Fruit fly (Drosophila melanogaster) whole organism, embryonic: ENCODE results near the gene CG4452.
A peak's percentile ranks its signal among the peaks of the same experiment; 100 is the strongest.

ENCODE experiments used
- Antp ChIP-seq: fragments of 200-800 bp; sonication (Bioruptor generic); optimal IDR thresholded peaks from 3 replicates; lab custom pipeline; 2016; ENCODE audit warnings: missing biosample characterization, missing genetic modification characterization
- Asciz ChIP-seq: fragments of 200-800 bp; sonication (Bioruptor generic); optimal IDR thresholded peaks from 2 replicates; lab custom pipeline; 2017; ENCODE audit warnings: missing biosample characterization, mild to moderate bottlenecking, missing genetic modification characterization, missing genetic modification reagents
- Atf-2 ChIP-seq: fragments of 200-800 bp; sonication (Bioruptor generic); optimal IDR thresholded peaks from 2 replicates; lab custom pipeline; 2016; ENCODE audit warnings: missing biosample characterization, missing genetic modification characterization
- Atf6 ChIP-seq: fragments of 200-800 bp; sonication (Bioruptor generic); IDR thresholded peaks from 2 replicates; pipeline ENCODE4 v1.3.6; 2022; ENCODE audit warnings: missing biosample characterization, missing genetic modification characterization
- CG11085 ChIP-seq: fragments of 200-800 bp; sonication (Bioruptor generic); IDR thresholded peaks from 2 replicates; pipeline ENCODE4 v1.3.6; 2022; ENCODE audit warnings: missing biosample characterization, missing genetic modification characterization
- CG11247 ChIP-seq: fragments of 200-800 bp; sonication (Bioruptor generic); IDR thresholded peaks from 2 replicates; pipeline ENCODE4 v1.3.6; 2022; ENCODE audit warnings: missing biosample characterization, missing genetic modification characterization
- CG1233 ChIP-seq: fragments of 200-800 bp; sonication (Bioruptor generic); optimal IDR thresholded peaks from 4 replicates; lab custom pipeline; 2018; ENCODE audit warnings: missing biosample characterization, mild to moderate bottlenecking, missing genetic modification characterization
- CG12744 ChIP-seq: fragments of 200-800 bp; sonication (Bioruptor generic); optimal IDR thresholded peaks from 2 replicates; lab custom pipeline; 2016; ENCODE audit warnings: missing biosample characterization, missing genetic modification characterization
- CG12769 ChIP-seq: fragments of 200-800 bp; sonication (Bioruptor generic); optimal IDR thresholded peaks from 2 replicates; lab custom pipeline; 2019; ENCODE audit warnings: missing biosample characterization, mild to moderate bottlenecking, missing genetic modification characterization, moderate library complexity
- CG14667 ChIP-seq: fragments of 200-800 bp; sonication (Bioruptor generic); IDR thresholded peaks from 2 replicates; pipeline ENCODE4 v1.3.6; 2022; ENCODE audit warnings: missing biosample characterization, missing genetic modification characterization
- CG15269 ChIP-seq: fragments of 200-800 bp; sonication (Bioruptor generic); optimal IDR thresholded peaks from 2 replicates; lab custom pipeline; 2018; ENCODE audit warnings: missing biosample characterization, mild to moderate bottlenecking, missing genetic modification characterization, moderate library complexity
- CG15514 ChIP-seq: fragments of 200-800 bp; sonication (Bioruptor generic); optimal IDR thresholded peaks from 3 replicates; lab custom pipeline; 2017; ENCODE audit warnings: missing biosample characterization, missing genetic modification characterization, mild to moderate bottlenecking, moderate library complexity, missing genetic modification reagents
- CG17359 ChIP-seq: fragments of 200-800 bp; sonication (Bioruptor generic); optimal IDR thresholded peaks from 3 replicates; lab custom pipeline; 2018; ENCODE audit warnings: missing biosample characterization, mild to moderate bottlenecking, missing genetic modification characterization, moderate library complexity
- CG2875 ChIP-seq: fragments of 200-800 bp; sonication (Bioruptor generic); optimal IDR thresholded peaks from 2 replicates; lab custom pipeline; 2017; ENCODE audit warnings: missing biosample characterization, mild to moderate bottlenecking, missing genetic modification characterization, missing genetic modification reagents
- CG42726 ChIP-seq: fragments of 200-800 bp; sonication (Bioruptor generic); IDR thresholded peaks from 2 replicates; pipeline ENCODE4 v1.3.6; 2022; ENCODE audit warnings: missing biosample characterization, missing genetic modification characterization; ENCODE audit not compliant: partially characterized antibody
- CG6272 ChIP-seq: fragments of 200-800 bp; sonication (Bioruptor generic); IDR thresholded peaks from 2 replicates; pipeline ENCODE4 v1.3.6; 2022; ENCODE audit warnings: missing biosample characterization, missing genetic modification characterization
- CG8478 ChIP-seq: fragments of >200 bp; optimal IDR thresholded peaks from 2 replicates; lab custom pipeline; 2018
- Deaf1 ChIP-seq: fragments of 200-800 bp; optimal IDR thresholded peaks from 3 replicates; lab custom pipeline; 2019; ENCODE audit warnings: missing biosample characterization, mild to moderate bottlenecking, missing genetic modification characterization, moderate library complexity
- Dip3 ChIP-seq: fragments of 200-800 bp; sonication (Bioruptor generic); optimal IDR thresholded peaks from 3 replicates; lab custom pipeline; 2016; ENCODE audit warnings: missing biosample characterization, missing genetic modification characterization
- Dll ChIP-seq: fragments of 200-800 bp; sonication (Bioruptor generic); IDR thresholded peaks from 4 replicates; pipeline ENCODE4 v1.3.6; 2022; ENCODE audit warnings: missing biosample characterization, missing genetic modification characterization; ENCODE audit not compliant: partially characterized antibody
- Doc2 ChIP-seq: fragments of 200-800 bp; sonication (Bioruptor generic); IDR thresholded peaks from 2 replicates; pipeline ENCODE4 v1.3.6; 2022; ENCODE audit warnings: missing biosample characterization, missing genetic modification characterization
- Doc3 ChIP-seq: fragments of 200-800 bp; sonication (Bioruptor generic); IDR thresholded peaks from 3 replicates; pipeline ENCODE4 v1.3.6; 2022; ENCODE audit warnings: missing biosample characterization, missing genetic modification characterization; ENCODE audit not compliant: partially characterized antibody
- Ets97D ChIP-seq: fragments of 200-800 bp; sonication (Bioruptor generic); optimal IDR thresholded peaks from 3 replicates; lab custom pipeline; 2016; ENCODE audit warnings: missing biosample characterization, missing genetic modification characterization
- HLH54F ChIP-seq: fragments of 200-800 bp; sonication (Bioruptor generic); optimal IDR thresholded peaks from 3 replicates; lab custom pipeline; 2016; ENCODE audit warnings: missing biosample characterization, missing genetic modification characterization
- Hr51 ChIP-seq, 2 experiments: fragments of 200-800 bp; sonication (Bioruptor generic); optimal IDR thresholded peaks; 2 replicates in 1 of 2; 3 replicates in 1 of 2; lab custom pipeline; 2016 to 2018; ENCODE audit warnings: missing biosample characterization in 2 of 2, missing genetic modification characterization in 2 of 2, mild to moderate bottlenecking in 1 of 2, moderate library complexity in 1 of 2
- Lpt ChIP-seq: fragments of >200 bp; optimal IDR thresholded peaks from 2 replicates; lab custom pipeline; 2018; ENCODE audit warnings: missing biosample characterization, missing genetic modification characterization
- Mrtf ChIP-seq: fragments of 200-800 bp; sonication (Bioruptor generic); IDR thresholded peaks from 3 replicates; pipeline ENCODE4 v1.3.6; 2022; ENCODE audit warnings: missing biosample characterization, missing genetic modification characterization
- Oaz ChIP-seq: fragments of 200-800 bp; sonication (Bioruptor generic); IDR thresholded peaks from 2 replicates; pipeline ENCODE4 v1.3.6; 2022; ENCODE audit warnings: missing biosample characterization, missing genetic modification characterization
- Scr ChIP-seq: fragments of 200-800 bp; sonication (Bioruptor generic); IDR thresholded peaks from 2 replicates; pipeline ENCODE4 v1.3.6; 2022; ENCODE audit warnings: missing biosample characterization, missing genetic modification characterization; ENCODE audit not compliant: partially characterized antibody
- Side ChIP-seq: fragments of 200-800 bp; sonication (Bioruptor generic); optimal IDR thresholded peaks from 2 replicates; lab custom pipeline; 2016; ENCODE audit warnings: missing biosample characterization, missing genetic modification characterization
- Trl ChIP-seq, 3 experiments: fragments of >200 bp in 2 of 3; fragments of 200-800 bp in 1 of 3; sonication (Bioruptor generic) in 1 of 3; optimal IDR thresholded peaks; 2 replicates in 1 of 3; 3 replicates in 2 of 3; lab custom pipeline; 2016 to 2017; ENCODE audit warnings: missing biosample characterization in 1 of 3, missing genetic modification characterization in 1 of 3
- ash1 ChIP-seq: fragments of 200-800 bp; sonication (Bioruptor generic); optimal IDR thresholded peaks from 2 replicates; lab custom pipeline; 2018; ENCODE audit warnings: missing biosample characterization, mild to moderate bottlenecking, missing genetic modification characterization
- grn ChIP-seq: fragments of 200-800 bp; sonication (Bioruptor generic); optimal IDR thresholded peaks from 3 replicates; lab custom pipeline; 2017; ENCODE audit warnings: missing biosample characterization, missing genetic modification characterization
- gro ChIP-seq: fragments of 200-800 bp; sonication (Bioruptor generic); optimal IDR thresholded peaks from 2 replicates; lab custom pipeline; 2016; ENCODE audit warnings: missing biosample characterization, missing genetic modification characterization
- gt ChIP-seq: fragments of 200-800 bp; sonication (Bioruptor generic); IDR thresholded peaks from 2 replicates; pipeline ENCODE4 v1.3.6; 2022; ENCODE audit warnings: missing biosample characterization, missing genetic modification characterization
- ham ChIP-seq: fragments of 200-800 bp; sonication (Bioruptor generic); IDR thresholded peaks from 2 replicates; pipeline ENCODE4 v1.3.6; 2022; ENCODE audit warnings: missing biosample characterization, missing genetic modification characterization
- jing ChIP-seq: fragments of 200-800 bp; sonication (Bioruptor generic); optimal IDR thresholded peaks from 2 replicates; lab custom pipeline; 2018; ENCODE audit warnings: missing biosample characterization, mild to moderate bottlenecking, missing genetic modification characterization
- lmd ChIP-seq: fragments of 200-800 bp; sonication (Bioruptor generic); IDR thresholded peaks from 2 replicates; pipeline ENCODE4 v1.3.6; 2022; ENCODE audit warnings: missing biosample characterization, missing genetic modification characterization
- mld ChIP-seq: fragments of 200-800 bp; sonication (Bioruptor generic); IDR thresholded peaks from 3 replicates; pipeline ENCODE4 v1.3.6; 2022; ENCODE audit warnings: missing biosample characterization, missing genetic modification characterization; ENCODE audit not compliant: partially characterized antibody
- rib ChIP-seq: fragments of 200-800 bp; sonication (Bioruptor generic); IDR thresholded peaks from 2 replicates; pipeline ENCODE4 v1.3.6; 2022; ENCODE audit warnings: missing biosample characterization, missing genetic modification characterization
- schlank ChIP-seq: fragments of 200-800 bp; sonication (Bioruptor generic); optimal IDR thresholded peaks from 2 replicates; lab custom pipeline; 2018; ENCODE audit warnings: missing biosample characterization, mild to moderate bottlenecking, missing genetic modification characterization
- sisA ChIP-seq: fragments of 200-800 bp; sonication (Bioruptor generic); IDR thresholded peaks from 2 replicates; pipeline ENCODE4 v1.3.6; 2022; ENCODE audit warnings: missing biosample characterization, missing genetic modification characterization
- sna ChIP-seq: fragments of 200-800 bp; sonication (Bioruptor generic); IDR thresholded peaks from 2 replicates; pipeline ENCODE4 v1.3.6; 2022; ENCODE audit warnings: missing biosample characterization, missing genetic modification characterization; ENCODE audit not compliant: partially characterized antibody
- so ChIP-seq: fragments of 200-800 bp; sonication (Bioruptor generic); IDR thresholded peaks from 3 replicates; pipeline ENCODE4 v1.3.6; 2022; ENCODE audit warnings: missing biosample characterization, missing genetic modification characterization
- tll ChIP-seq, 2 experiments: fragments of 200-800 bp in 1 of 2; fragments of >200 bp in 1 of 2; sonication (Bioruptor generic) in 1 of 2; optimal IDR thresholded peaks; 2 replicates each; lab custom pipeline; 2017 to 2019; ENCODE audit warnings: missing biosample characterization in 2 of 2, missing genetic modification characterization in 2 of 2, mild to moderate bottlenecking in 1 of 2, moderate library complexity in 1 of 2
- ttk ChIP-seq: fragments of 200-800 bp; sonication (Bioruptor generic); IDR thresholded peaks from 2 replicates; pipeline ENCODE4 v2.1.2; 2022; ENCODE audit warnings: missing biosample characterization, missing genetic modification characterization
- usp ChIP-seq: fragments of >200 bp; optimal IDR thresholded peaks from 2 replicates; lab custom pipeline; 2017; ENCODE audit warnings: missing biosample characterization, missing genetic modification characterization
- wek ChIP-seq: fragments of 200-800 bp; sonication (Bioruptor generic); optimal IDR thresholded peaks from 3 replicates; lab custom pipeline; 2018; ENCODE audit warnings: missing biosample characterization, mild to moderate bottlenecking, missing genetic modification characterization, moderate library complexity
- zf30C ChIP-seq: fragments of 200-800 bp; sonication (Bioruptor generic); optimal IDR thresholded peaks from 3 replicates; lab custom pipeline; 2018; ENCODE audit warnings: missing biosample characterization, mild to moderate bottlenecking, missing genetic modification characterization

Gene CG4452

dm6 chr3L:9410754-9411423 lies 43.7 kb downstream of the CG4452 start, which contains the start of the genes CG4022 and Cpsf5 (continued):
- peak; percentile 46 to 83 for TF ChIP-seq Hr51 (GFP tag; optimal IDR thresholded peaks at IDR 0.05; lab: Kevin White, UChicago)
- peak; percentile 63 for TF ChIP-seq Ets97D (GFP tag; lab: Kevin White, UChicago)
- peak; percentile 75 for TF ChIP-seq HLH54F (GFP tag; lab: Kevin White, UChicago)
- TF ChIP-seq zf30C, result no peak
- peak; percentile 34 for TF ChIP-seq Side
- TF ChIP-seq Antp, result peak; percentile 48
- peak; percentile 12 for TF ChIP-seq jing (GFP tag; lab: Kevin White, UChicago)
- peak; percentile 23 for TF ChIP-seq gro (GFP tag; lab: Kevin White, UChicago)
- no peak for TF ChIP-seq sna
- peak; percentile 85 for TF ChIP-seq Atf6 (GFP tag; lab: Robert Waterston, UW)
- TF ChIP-seq CG8478, result no peak
- no peak for TF ChIP-seq CG42726 (GFP tag; lab: Robert Waterston, UW)
- peak; percentile 77 for TF ChIP-seq ttk
- TF ChIP-seq CG11247, result peak; percentile 70
- TF ChIP-seq CG15514 (GFP tag; lab: Kevin White, UChicago), result peak; percentile 100
- TF ChIP-seq ham (GFP tag; lab: Robert Waterston, UW), result peak; percentile 52; the same call in 1 of the 2 replicates
- TF ChIP-seq Trl (optimal IDR thresholded peaks at IDR 0.05; lab: Kevin White, UChicago), result no peak
- peak; percentile 57 for TF ChIP-seq Trl (GFP tag; optimal IDR thresholded peaks at IDR 0.05; lab: Kevin White, UChicago)
- TF ChIP-seq CG6272, result peak; percentile 66
- TF ChIP-seq so (GFP tag; lab: Robert Waterston, UW), result peak; percentile 85; the same call in 2 of the 3 replicates
- no peak for TF ChIP-seq Lpt (GFP tag; lab: Kevin White, UChicago)
- peak; percentile 81 for TF ChIP-seq lmd
- TF ChIP-seq Dip3 (GFP tag; lab: Kevin White, UChicago), result peak; percentile 53
- TF ChIP-seq CG11085 (GFP tag; lab: Robert Waterston, UW), result peak; percentile 56; the same call in 1 of the 2 replicates
- no peak for TF ChIP-seq mld
- peak; percentile 63 for TF ChIP-seq schlank (tag; lab: Kevin White, UChicago)
- TF ChIP-seq wek (GFP tag; lab: Kevin White, UChicago), result no peak
- peak; percentile 68 for TF ChIP-seq CG14667 (GFP tag; lab: Robert Waterston, UW)
- TF ChIP-seq Doc3 (GFP tag; lab: Robert Waterston, UW), result no peak
- TF ChIP-seq Scr (GFP tag; lab: Robert Waterston, UW), result peak; percentile 41; the same call in 1 of the 2 replicates
- peak; percentile 35 for TF ChIP-seq grn (GFP tag; lab: Kevin White, UChicago)
- TF ChIP-seq CG17359, result peak; percentile 74
- peak; percentile 60 for TF ChIP-seq Deaf1 (tag; lab: Kevin White, UChicago)
- no peak for TF ChIP-seq Atf-2
- no peak for TF ChIP-seq Doc2 (GFP tag; lab: Robert Waterston, UW)
- TF ChIP-seq Oaz (GFP tag; lab: Robert Waterston, UW), result peak; percentile 80
- TF ChIP-seq CG2875 (GFP tag; lab: Kevin White, UChicago), result peak; percentile 47
- TF ChIP-seq gt, result peak; percentile 40; the same call in 1 of the 2 replicates
- no peak for TF ChIP-seq tll (GFP tag; optimal IDR thresholded peaks at IDR 0.05; lab: Kevin White, UChicago)
- peak; percentile 62 for TF ChIP-seq CG12744 (GFP tag; lab: Kevin White, UChicago)
- peak; percentile 40; the same call in 1 of the 3 replicates for TF ChIP-seq Mrtf (GFP tag; lab: Robert Waterston, UW)
- no peak for TF ChIP-seq ash1 (GFP tag; lab: Kevin White, UChicago)
- peak; percentile 50 for TF ChIP-seq Dll (GFP tag; lab: Robert Waterston, UW)
- TF ChIP-seq usp (GFP tag; lab: Kevin White, UChicago), result no peak
- TF ChIP-seq CG1233 (GFP tag; lab: Kevin White, UChicago), result peak; percentile 42
- TF ChIP-seq CG15269 (tag; lab: Kevin White, UChicago), result peak; percentile 88
- TF ChIP-seq rib (GFP tag; lab: Robert Waterston, UW), result peak; percentile 89; the same call in 1 of the 2 replicates
- TF ChIP-seq CG12769 (tag; lab: Kevin White, UChicago), result peak; percentile 71
- peak; percentile 82 for TF ChIP-seq sisA
- peak; percentile 52 for TF ChIP-seq Asciz (GFP tag; lab: Kevin White, UChicago)
